Worm (Caenorhabditis elegans): ENCODE data around the gene cutl-23.

Gene cutl-23

DNA sequence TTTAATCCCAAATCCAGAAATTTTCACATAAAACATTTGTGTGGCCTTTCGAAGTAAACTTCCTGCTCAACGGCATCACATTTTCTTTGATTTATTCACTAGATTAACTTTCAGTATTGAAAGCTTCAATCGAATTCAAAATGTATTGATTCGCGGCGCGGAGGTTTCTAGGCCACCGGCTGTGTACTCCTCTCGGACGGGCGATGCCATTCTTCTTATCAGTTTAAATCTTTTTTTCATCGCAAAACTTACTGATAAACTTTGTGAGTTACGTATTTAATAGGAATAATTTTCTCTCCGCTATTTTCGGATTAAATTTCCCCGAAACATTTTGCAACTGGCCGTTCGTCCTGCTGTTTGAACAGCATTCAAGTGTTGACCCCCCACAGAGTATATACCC lies 48.1 kb upstream of the cutl-23 start (continued):
- TF ChIP-seq pha-4 (tag; optimal IDR thresholded peaks at IDR 0.05) (peak; percentile 54), lin-15B (tag; optimal IDR thresholded peaks at IDR 0.05) (peak; percentile 52), egl-5 (tag; optimal IDR thresholded peaks at IDR 0.05) (no peak), mml-1 (tag; optimal IDR thresholded peaks at IDR 0.05) (no peak), fkh-2 (tag; optimal IDR thresholded peaks at IDR 0.05) (no peak), egl-27 (tag; optimal IDR thresholded peaks at IDR 0.05) (no peak), elt-3 (tag; optimal IDR thresholded peaks at IDR 0.05) (no peak), lsy-12 (tag; optimal IDR thresholded peaks at IDR 0.05) (peak; percentile 83), ceh-16 (tag; optimal IDR thresholded peaks at IDR 0.05) (no peak), nfya-1 (tag; optimal IDR thresholded peaks at IDR 0.05; ENCODE audit: insufficient read depth) (no peak), skn-1 (tag; optimal IDR thresholded peaks at IDR 0.05) (no peak), eor-1 (tag; optimal IDR thresholded peaks at IDR 0.05) (no peak), snpc-4 (tag; optimal IDR thresholded peaks at IDR 0.05) (peak; percentile 85)

ce11 chrIII:5722550-5722949 lies 47.4 kb upstream of the cutl-23 start, which contains the start of gene wrm-1:
TSS of gene wrm-1 (plus strand) at chrIII:5722850.
- TF ChIP-seq egl-5 (tag; optimal IDR thresholded peaks at IDR 0.05) (no peak), elt-3 (tag; optimal IDR thresholded peaks at IDR 0.05) (no peak), ceh-28 (tag; optimal IDR thresholded peaks at IDR 0.05) (no peak), fkh-10 (GFP tag; optimal IDR thresholded peaks at IDR 0.05) (no peak), ztf-11 (tag; optimal IDR thresholded peaks at IDR 0.05) (no peak), lsy-12 (tag; optimal IDR thresholded peaks at IDR 0.05) (no peak), nhr-43 (tag; optimal IDR thresholded peaks at IDR 0.05; ENCODE audit: poor library complexity, severe bottlenecking) (no peak), zag-1 (tag; optimal IDR thresholded peaks at IDR 0.05) (no peak), nhr-76 (tag; optimal IDR thresholded peaks at IDR 0.05) (no peak), fkh-2 (tag; optimal IDR thresholded peaks at IDR 0.05) (no peak), unc-39 (tag; optimal IDR thresholded peaks at IDR 0.05) (no peak), sea-2 (GFP tag; optimal IDR thresholded peaks at IDR 0.05) (no peak), lin-15B (tag; optimal IDR thresholded peaks at IDR 0.05) (no peak), pqm-1 (tag; optimal IDR thresholded peaks at IDR 0.05) (no peak), jun-1 (tag; optimal IDR thresholded peaks at IDR 0.05) (no peak), pha-4 (tag; optimal IDR thresholded peaks at IDR 0.05) (no peak)

DNA sequence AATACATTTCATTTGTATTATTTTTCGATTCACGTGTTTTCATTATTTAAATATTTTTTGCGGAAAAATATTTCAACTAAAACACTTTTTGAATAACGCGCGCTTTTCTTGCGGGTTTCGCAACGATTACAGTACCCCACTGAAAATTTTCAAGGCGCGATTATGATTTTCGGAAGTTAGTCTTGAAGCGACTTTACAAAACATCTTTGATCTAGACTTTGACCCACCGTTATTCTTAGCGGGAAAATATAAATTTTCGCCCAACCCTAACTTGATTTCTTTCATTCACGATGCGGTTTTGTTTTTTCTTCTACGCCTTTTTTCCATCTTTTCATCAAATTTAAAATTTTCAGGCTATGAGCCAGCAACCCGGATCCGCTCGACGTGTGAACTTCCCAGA lies 42.2 kb upstream of the cutl-23 start, which contains the start of gene egg-1:
Gene egg-1, plus strand, starts transcription at position 354 of the 400 bp plus-strand sequence.
- TF ChIP-seq R02D3.7 (tag; optimal IDR thresholded peaks at IDR 0.05) = no peak
- TF ChIP-seq skn-1 (tag; optimal IDR thresholded peaks at IDR 0.05) = no peak
- TF ChIP-seq nhr-28 (tag; optimal IDR thresholded peaks at IDR 0.05) = no peak
- no peak for TF ChIP-seq ceh-82 (tag; optimal IDR thresholded peaks at IDR 0.05)
- no peak for TF ChIP-seq lsy-12 (tag; optimal IDR thresholded peaks at IDR 0.05)
- TF ChIP-seq elt-2 (tag; optimal IDR thresholded peaks at IDR 0.05) = no peak
- TF ChIP-seq fos-1 (tag; optimal IDR thresholded peaks at IDR 0.05) = no peak
- no peak for TF ChIP-seq sea-2 (GFP tag; optimal IDR thresholded peaks at IDR 0.05)
- TF ChIP-seq lin-39 (tag; optimal IDR thresholded peaks at IDR 0.05) = no peak
- TF ChIP-seq pqm-1 (tag; optimal IDR thresholded peaks at IDR 0.05) = no peak
- TF ChIP-seq eor-1 (tag; optimal IDR thresholded peaks at IDR 0.05) = no peak
- TF ChIP-seq elt-1 (tag; optimal IDR thresholded peaks at IDR 0.05) = no peak
- TF ChIP-seq nhr-67 (tag; optimal IDR thresholded peaks at IDR 0.05) = no peak
- TF ChIP-seq nhr-77 (tag; optimal IDR thresholded peaks at IDR 0.05) = no peak
- no peak for TF ChIP-seq ceh-9 (tag; optimal IDR thresholded peaks at IDR 0.05)
- no peak for TF ChIP-seq mml-1 (tag; optimal IDR thresholded peaks at IDR 0.05)
- TF ChIP-seq tbx-2 (tag; optimal IDR thresholded peaks at IDR 0.05) = no peak
- no peak for TF ChIP-seq egl-5 (tag; optimal IDR thresholded peaks at IDR 0.05)
- no peak for TF ChIP-seq unc-62 (GFP tag; optimal IDR thresholded peaks at IDR 0.05)
- no peak for TF ChIP-seq nhr-25 (tag; optimal IDR thresholded peaks at IDR 0.05)

ce11 chrIII:5729367-5729766 lies 40.6 kb upstream of the cutl-23 start:
- no peak for TF ChIP-seq nhr-28 (tag; optimal IDR thresholded peaks at IDR 0.05)
- no peak for TF ChIP-seq mdl-1 (tag; optimal IDR thresholded peaks at IDR 0.05)

Measured in whole organism, L3 larva.